Worm (Caenorhabditis elegans): ENCODE results near the gene sptl-2.

DNA sequence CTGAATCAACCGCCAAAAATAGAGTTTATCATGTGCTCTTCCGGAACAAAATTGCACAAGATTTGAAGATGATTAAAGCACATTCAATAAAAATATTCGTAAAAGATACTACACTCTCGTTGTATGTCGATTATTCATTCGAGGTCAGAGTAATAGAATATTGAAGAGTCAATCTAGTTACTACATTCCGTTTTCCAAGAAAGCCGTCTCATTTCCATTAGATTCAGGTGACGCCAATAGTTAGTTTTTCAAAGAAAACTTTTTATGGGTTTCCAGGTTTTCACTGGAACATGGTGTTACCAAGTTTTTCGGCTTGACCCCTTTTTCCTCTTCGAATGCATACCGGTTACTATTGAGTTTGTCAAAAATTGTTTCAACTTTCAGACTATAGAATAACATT lies 46.5 kb upstream of the sptl-2 start:
- no peak for TF ChIP-seq hnd-1 (tag; optimal IDR thresholded peaks at IDR 0.05)
- TF ChIP-seq scrt-1 (GFP tag; IDR thresholded peaks at IDR 0.05), result no peak
- no peak for TF ChIP-seq hmbx-1 (tag; optimal IDR thresholded peaks at IDR 0.05)
- TF ChIP-seq sea-1 (GFP tag; conservative IDR thresholded peaks at IDR 0.05), result no peak
- TF ChIP-seq ama-1 (optimal IDR thresholded peaks at IDR 0.05), result no peak
- no peak for TF ChIP-seq tbx-11 (GFP tag; IDR thresholded peaks at IDR 0.05)
- no peak for TF ChIP-seq flt-1 (GFP tag; IDR thresholded peaks at IDR 0.05)
- TF ChIP-seq ceh-36 (tag; optimal IDR thresholded peaks at IDR 0.05), result no peak
- TF ChIP-seq aly-1 (tag; optimal IDR thresholded peaks at IDR 0.05), result no peak
- no peak for TF ChIP-seq tra-4 (tag; optimal IDR thresholded peaks at IDR 0.05)
- TF ChIP-seq ceh-13 (GFP tag; optimal IDR thresholded peaks at IDR 0.05), result no peak
- TF ChIP-seq F13C5.2 (tag; optimal IDR thresholded peaks at IDR 0.05), result no peak

All from whole organism, early embryonic.